Worm (Caenorhabditis elegans): ENCODE results near the gene T04G9.7.

T04G9.7 gene

DNA sequence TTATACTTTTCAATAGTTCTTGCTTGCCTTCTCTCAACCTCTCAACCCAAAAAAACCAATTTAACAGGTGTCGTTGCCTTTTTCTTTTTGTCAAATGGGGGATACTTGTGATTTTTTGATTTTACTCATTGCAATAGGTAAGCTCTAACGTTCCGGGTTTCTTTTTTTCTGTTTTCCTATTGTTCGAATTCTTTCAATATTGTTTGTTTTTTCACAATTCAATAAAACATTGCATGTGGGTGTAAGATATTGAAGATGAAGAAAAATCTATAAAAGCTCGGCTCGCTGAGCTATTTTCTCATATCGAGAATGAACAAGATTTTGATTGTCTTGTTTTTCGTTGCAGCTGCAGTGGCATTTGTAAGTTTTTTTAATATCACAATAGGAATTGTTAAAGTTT, at the start of gene T04G9.7:
Gene T04G9.7, plus strand, starts transcription at position 301 of the 400 bp plus-strand sequence.
- no peak for TF ChIP-seq repo-1 (tag; optimal IDR thresholded peaks at IDR 0.05)
- no peak for TF ChIP-seq cebp-2 (GFP tag; IDR thresholded peaks at IDR 0.05)
- no peak for TF ChIP-seq K11D2.4 (GFP tag; IDR thresholded peaks at IDR 0.05)
- no peak for TF ChIP-seq nfyb-1 (GFP tag; IDR thresholded peaks at IDR 0.05)
- no peak for TF ChIP-seq him-1 (tag; optimal IDR thresholded peaks at IDR 0.05)

DNA sequence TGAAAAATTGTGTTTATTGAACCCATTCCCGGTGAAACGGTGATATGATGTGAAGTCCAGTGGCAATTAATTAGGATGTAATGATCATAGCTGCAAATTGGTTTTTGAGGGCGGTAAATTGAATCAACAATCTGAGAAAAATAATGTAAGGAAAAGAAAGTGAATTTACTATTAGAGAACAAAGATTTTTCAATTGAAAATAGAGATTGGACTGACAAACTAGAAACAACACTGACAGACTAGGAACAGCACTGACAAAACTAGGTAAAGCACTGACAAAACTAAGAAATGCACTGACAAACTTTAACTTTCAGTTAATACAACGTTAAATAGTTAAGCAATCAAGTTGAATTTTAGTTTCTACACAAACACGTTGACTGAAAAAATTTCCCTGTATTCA, 44.8 kb upstream of the T04G9.7 start, which contains the start of gene sli-1:
Gene sli-1, minus strand, starts transcription at position 101 of the 400 bp plus-strand sequence.
- TF ChIP-seq mcd-1 (GFP tag; IDR thresholded peaks at IDR 0.05) (no peak), K11D2.4 (GFP tag; IDR thresholded peaks at IDR 0.05) (no peak), ztf-3 (GFP tag; optimal IDR thresholded peaks at IDR 0.05) (no peak), lin-40 (tag; optimal IDR thresholded peaks at IDR 0.05) (no peak), B0035.1 (tag; optimal IDR thresholded peaks at IDR 0.05) (no peak), lsl-1 (GFP tag; optimal IDR thresholded peaks at IDR 0.05) (no peak), hlh-12 (tag; optimal IDR thresholded peaks at IDR 0.05) (no peak), lin-26 (GFP tag; IDR thresholded peaks at IDR 0.05) (no peak), attf-6 (GFP tag; IDR thresholded peaks at IDR 0.05) (no peak), pbrm-1 (GFP tag; IDR thresholded peaks at IDR 0.05) (no peak), somi-1 (GFP tag; optimal IDR thresholded peaks at IDR 0.05) (no peak)

ce11 chrX:726295-726694, 44.3 kb upstream of the T04G9.7 start:
- TF ChIP-seq him-1 (tag; optimal IDR thresholded peaks at IDR 0.05) (no peak), chd-7 (tag; optimal IDR thresholded peaks at IDR 0.05) (no peak), pbrm-1 (GFP tag; IDR thresholded peaks at IDR 0.05) (no peak), attf-3 (GFP tag; conservative IDR thresholded peaks at IDR 0.05) (no peak), ceh-100 (GFP tag; IDR thresholded peaks at IDR 0.05) (no peak), athp-1 (tag; optimal IDR thresholded peaks at IDR 0.05) (no peak), aptf-2 (GFP tag; conservative IDR thresholded peaks at IDR 0.05) (no peak), hrde-1 (tag; optimal IDR thresholded peaks at IDR 0.05; ENCODE audit: borderline replicate concordance) (no peak), C17E4.6 (GFP tag; IDR thresholded peaks at IDR 0.05) (no peak), lin-26 (GFP tag; IDR thresholded peaks at IDR 0.05) (no peak), ztf-28 (GFP tag; IDR thresholded peaks at IDR 0.05) (no peak), tbx-9 (tag; optimal IDR thresholded peaks at IDR 0.05; ENCODE audit: borderline replicate concordance) (no peak), aptf-3 (GFP tag; IDR thresholded peaks at IDR 0.05) (no peak), tlf-1 (GFP tag; optimal IDR thresholded peaks at IDR 0.05) (no peak), F23B12.7 (tag; optimal IDR thresholded peaks at IDR 0.05; ENCODE audit: insufficient read depth) (no peak), let-526 (GFP tag; IDR thresholded peaks at IDR 0.05) (no peak)

- TF ChIP-seq C06A6.2 (GFP tag; conservative IDR thresholded peaks at IDR 0.05) (no peak), madf-10 (tag; optimal IDR thresholded peaks at IDR 0.05) (no peak), nhr-90 (tag; optimal IDR thresholded peaks at IDR 0.05) (no peak), bed-1 (GFP tag; IDR thresholded peaks at IDR 0.05) (no peak), ztf-25 (GFP tag; IDR thresholded peaks at IDR 0.05) (no peak), efl-1 (GFP tag; optimal IDR thresholded peaks at IDR 0.05) (no peak), snpc-3.4 (tag; optimal IDR thresholded peaks at IDR 0.05) (no peak), Y53F4B.3 (GFP tag; IDR thresholded peaks at IDR 0.05) (no peak), ekl-4 (GFP tag; IDR thresholded peaks at IDR 0.05) (no peak), B0261.1 (tag; optimal IDR thresholded peaks at IDR 0.05) (no peak), D2030.7 (GFP tag; IDR thresholded peaks at IDR 0.05) (no peak), zim-3 (tag; optimal IDR thresholded peaks at IDR 0.05) (no peak), cebp-1 (GFP tag; IDR thresholded peaks at IDR 0.05) (no peak), cebp-1 (tag; optimal IDR thresholded peaks at IDR 0.05) (no peak), hrde-1 (tag; optimal IDR thresholded peaks at IDR 0.05; ENCODE audit: borderline replicate concordance) (no peak), nhr-80 (tag; optimal IDR thresholded peaks at IDR 0.05) (peak; percentile 70), Y53G8AR.9 (GFP tag; conservative IDR thresholded peaks at IDR 0.05) (no peak), ceh-27 (GFP tag; optimal IDR thresholded peaks at IDR 0.05) (peak; percentile 64), dpff-1 (tag; optimal IDR thresholded peaks at IDR 0.05) (no peak)
These were observed 42.9 kb upstream of the T04G9.7 start for ce11 chrX:727737-728136.
